Fruit fly (Drosophila melanogaster) whole organism, embryonic: Measurements from ENCODE around the gene ThrRS.
A peak's percentile ranks its signal among the peaks of the same experiment; 100 is the strongest.

ENCODE experiments used
- ATbp ChIP-seq: fragments of 200-800 bp; sonication (Bioruptor generic); optimal IDR thresholded peaks from 2 replicates; lab custom pipeline; 2017; ENCODE audit warnings: missing biosample characterization, mild to moderate bottlenecking, missing genetic modification characterization, missing genetic modification reagents
- B-H1 ChIP-seq: fragments of 200-800 bp; sonication (Bioruptor generic); IDR thresholded peaks from 3 replicates; pipeline ENCODE4 v1.3.6; 2022; ENCODE audit warnings: missing biosample characterization, missing genetic modification characterization
- CG10147 ChIP-seq: fragments of 200-800 bp; sonication (Bioruptor generic); optimal IDR thresholded peaks from 2 replicates; lab custom pipeline; 2019; ENCODE audit warnings: missing biosample characterization, mild to moderate bottlenecking, missing genetic modification characterization, moderate library complexity
- CG10209 ChIP-seq: fragments of 200-800 bp; sonication (Bioruptor generic); optimal IDR thresholded peaks from 3 replicates; lab custom pipeline; 2017; ENCODE audit warnings: missing biosample characterization, mild to moderate bottlenecking, missing genetic modification characterization, missing genetic modification reagents
- CG10979 ChIP-seq: fragments of 200-800 bp; sonication (Bioruptor generic); optimal IDR thresholded peaks from 2 replicates; lab custom pipeline; 2018; ENCODE audit warnings: missing biosample characterization, mild to moderate bottlenecking, missing genetic modification characterization, moderate library complexity
- CG11723 ChIP-seq: fragments of 200-800 bp; sonication (Bioruptor generic); optimal IDR thresholded peaks from 2 replicates; lab custom pipeline; 2017; ENCODE audit warnings: missing biosample characterization, mild to moderate bottlenecking, missing genetic modification characterization
- CG12219 ChIP-seq: fragments of 200-800 bp; sonication (Bioruptor generic); optimal IDR thresholded peaks from 3 replicates; lab custom pipeline; 2018; ENCODE audit warnings: missing biosample characterization, mild to moderate bottlenecking, missing genetic modification characterization
- CG13287 ChIP-seq: fragments of 200-800 bp; sonication (Bioruptor generic); IDR thresholded peaks from 2 replicates; pipeline ENCODE4 v1.3.6; 2022; ENCODE audit warnings: missing biosample characterization, missing genetic modification characterization; ENCODE audit not compliant: partially characterized antibody
- CG14014 ChIP-seq: fragments of 200-800 bp; sonication (Bioruptor generic); IDR thresholded peaks from 2 replicates; pipeline ENCODE4 v1.3.6; 2022; ENCODE audit warnings: missing biosample characterization, missing genetic modification characterization
- CG14441 ChIP-seq: fragments of 200-800 bp; sonication (Bioruptor generic); IDR thresholded peaks from 2 replicates; pipeline ENCODE4 v1.3.6; 2022; ENCODE audit warnings: missing biosample characterization, missing genetic modification characterization
- CG14667 ChIP-seq: fragments of 200-800 bp; sonication (Bioruptor generic); IDR thresholded peaks from 2 replicates; pipeline ENCODE4 v1.3.6; 2022; ENCODE audit warnings: missing biosample characterization, missing genetic modification characterization
- CG14710 ChIP-seq: fragments of 200-800 bp; sonication (Bioruptor generic); optimal IDR thresholded peaks from 3 replicates; lab custom pipeline; 2019; ENCODE audit warnings: missing biosample characterization, mild to moderate bottlenecking, missing genetic modification characterization, moderate library complexity
- CG15514 ChIP-seq: fragments of 200-800 bp; sonication (Bioruptor generic); optimal IDR thresholded peaks from 3 replicates; lab custom pipeline; 2017; ENCODE audit warnings: missing biosample characterization, missing genetic modification characterization, mild to moderate bottlenecking, moderate library complexity, missing genetic modification reagents
- CG17385 ChIP-seq: fragments of 200-800 bp; sonication (Bioruptor generic); optimal IDR thresholded peaks from 3 replicates; lab custom pipeline; 2018; ENCODE audit warnings: missing biosample characterization, mild to moderate bottlenecking, missing genetic modification characterization
- CG17568 ChIP-seq: fragments of 200-800 bp; sonication (Bioruptor generic); optimal IDR thresholded peaks from 2 replicates; lab custom pipeline; 2018; ENCODE audit warnings: missing biosample characterization, mild to moderate bottlenecking, missing genetic modification characterization, moderate library complexity
- CG3065 ChIP-seq: fragments of 200-800 bp; sonication (Bioruptor generic); optimal IDR thresholded peaks from 2 replicates; lab custom pipeline; 2016; ENCODE audit warnings: missing biosample characterization, missing genetic modification characterization
- CG31365 ChIP-seq: fragments of 200-800 bp; sonication (Bioruptor generic); optimal IDR thresholded peaks from 2 replicates; lab custom pipeline; 2018; ENCODE audit warnings: missing biosample characterization, mild to moderate bottlenecking, missing genetic modification characterization
- CG32772 ChIP-seq: fragments of 200-800 bp; sonication (Bioruptor generic); IDR thresholded peaks from 2 replicates; pipeline ENCODE4 v1.3.6; 2022; ENCODE audit warnings: missing biosample characterization, missing genetic modification characterization
- CG3847 ChIP-seq: fragments of 200-800 bp; sonication (Bioruptor generic); IDR thresholded peaks from 2 replicates; pipeline ENCODE4 v1.3.6; 2022; ENCODE audit warnings: missing biosample characterization, missing genetic modification characterization
- CG3995 ChIP-seq: fragments of 200-800 bp; sonication (Bioruptor generic); optimal IDR thresholded peaks from 3 replicates; lab custom pipeline; 2016; ENCODE audit warnings: missing biosample characterization, missing genetic modification characterization
- CG4617 ChIP-seq: fragments of 200-800 bp; sonication (Bioruptor generic); optimal IDR thresholded peaks from 3 replicates; lab custom pipeline; 2016; ENCODE audit warnings: missing biosample characterization, missing genetic modification characterization, borderline replicate concordance
- CG9609 ChIP-seq: fragments of 200-800 bp; sonication (Bioruptor generic); optimal IDR thresholded peaks from 3 replicates; lab custom pipeline; 2016; ENCODE audit warnings: missing biosample characterization, missing genetic modification characterization
- CG9932 ChIP-seq: fragments of 200-800 bp; sonication (Bioruptor generic); IDR thresholded peaks from 2 replicates; pipeline ENCODE4 v1.3.6; 2022; ENCODE audit warnings: missing biosample characterization, missing genetic modification characterization
- CTCF ChIP-seq: fragments of 200-800 bp; sonication (Bioruptor generic); optimal IDR thresholded peaks from 2 replicates; lab custom pipeline; 2017; ENCODE audit warnings: missing biosample characterization, mild to moderate bottlenecking, missing genetic modification characterization, moderate library complexity
- Dbx ChIP-seq: fragments of 200-800 bp; sonication (Bioruptor generic); IDR thresholded peaks from 3 replicates; pipeline ENCODE4 v1.3.6; 2022; ENCODE audit warnings: missing biosample characterization, missing genetic modification characterization
- E2f2 ChIP-seq: fragments of 200-800 bp; sonication (Bioruptor generic); IDR thresholded peaks from 2 replicates; pipeline ENCODE4 v1.3.6; 2022; ENCODE audit warnings: missing biosample characterization, missing genetic modification characterization
- GATAe ChIP-seq: fragments of 200-800 bp; sonication (Bioruptor generic); conservative IDR thresholded peaks from 2 replicates; pipeline ENCODE4 v1.3.6; 2022; ENCODE audit warnings: missing biosample characterization, missing genetic modification characterization
- HLH54F ChIP-seq: fragments of 200-800 bp; sonication (Bioruptor generic); optimal IDR thresholded peaks from 3 replicates; lab custom pipeline; 2016; ENCODE audit warnings: missing biosample characterization, missing genetic modification characterization
- Hsf ChIP-seq: fragments of 200-800 bp; sonication (Bioruptor generic); optimal IDR thresholded peaks from 3 replicates; lab custom pipeline; 2016; ENCODE audit warnings: missing biosample characterization, missing genetic modification characterization
- Opbp ChIP-seq: fragments of 200-800 bp; sonication (Bioruptor generic); IDR thresholded peaks from 3 replicates; pipeline ENCODE4 v1.3.6; 2022; ENCODE audit warnings: missing biosample characterization, missing genetic modification characterization; ENCODE audit not compliant: partially characterized antibody
- Sox102F ChIP-seq: fragments of 200-800 bp; sonication (Bioruptor generic); optimal IDR thresholded peaks from 2 replicates; lab custom pipeline; 2018; ENCODE audit warnings: missing biosample characterization, mild to moderate bottlenecking, missing genetic modification characterization, moderate library complexity
- Spps ChIP-seq: fragments of 200-800 bp; sonication (Bioruptor generic); optimal IDR thresholded peaks from 2 replicates; lab custom pipeline; 2018; ENCODE audit warnings: missing biosample characterization, mild to moderate bottlenecking, missing genetic modification characterization
- TFAM ChIP-seq: fragments of 200-800 bp; sonication (Bioruptor generic); optimal IDR thresholded peaks from 2 replicates; lab custom pipeline; 2017; ENCODE audit warnings: missing biosample characterization, missing genetic modification characterization, inconsistent platforms
- ac ChIP-seq: fragments of 200-800 bp; sonication (Bioruptor generic); optimal IDR thresholded peaks from 3 replicates; lab custom pipeline; 2017; ENCODE audit warnings: missing biosample characterization, mild to moderate bottlenecking, missing genetic modification characterization
- amos ChIP-seq: fragments of 200-800 bp; sonication (Bioruptor generic); IDR thresholded peaks from 2 replicates; pipeline ENCODE4 v1.3.6; 2022; ENCODE audit warnings: missing biosample characterization, missing genetic modification characterization; ENCODE audit not compliant: partially characterized antibody
- bbx ChIP-seq: fragments of 200-800 bp; sonication (Bioruptor generic); IDR thresholded peaks from 2 replicates; pipeline ENCODE4 v1.3.6; 2022; ENCODE audit warnings: missing biosample characterization, missing genetic modification characterization; ENCODE audit not compliant: partially characterized antibody
- bcd ChIP-seq: fragments of 200-800 bp; sonication (Bioruptor generic); optimal IDR thresholded peaks from 2 replicates; lab custom pipeline; 2017; ENCODE audit warnings: missing biosample characterization, mild to moderate bottlenecking, missing genetic modification characterization
- bigmax ChIP-seq: fragments of 200-800 bp; sonication (Bioruptor generic); optimal IDR thresholded peaks from 2 replicates; lab custom pipeline; 2018; ENCODE audit warnings: missing biosample characterization, mild to moderate bottlenecking, missing genetic modification characterization
- dan ChIP-seq: fragments of 200-800 bp; sonication (Bioruptor generic); IDR thresholded peaks from 2 replicates; pipeline ENCODE4 v1.3.6; 2022; ENCODE audit warnings: missing biosample characterization, missing genetic modification characterization
- hth ChIP-seq: fragments of >200 bp; optimal IDR thresholded peaks from 2 replicates; lab custom pipeline; 2017; ENCODE audit warnings: inconsistent platforms
- lbe ChIP-seq: fragments of 200-800 bp; sonication (Bioruptor generic); optimal IDR thresholded peaks from 2 replicates; lab custom pipeline; 2016; ENCODE audit warnings: missing biosample characterization, mild to moderate bottlenecking, missing genetic modification characterization
- pan ChIP-seq, 4 experiments: fragments of >200 bp in 3 of 4; fragments of 200-800 bp in 1 of 4; sonication (Bioruptor generic) in 1 of 4; optimal IDR thresholded peaks in 3 of 4; IDR thresholded peaks in 1 of 4; 2 replicates each; pipeline versions ENCODE4 v1.3.6 to Lab custom; 2017 to 2022; ENCODE audit warnings: missing biosample characterization in 2 of 4, missing genetic modification characterization in 2 of 4, mixed read lengths in 1 of 4
- pho ChIP-seq: fragments of 200-800 bp; sonication (Bioruptor generic); optimal IDR thresholded peaks from 2 replicates; lab custom pipeline; 2016; ENCODE audit warnings: missing biosample characterization, missing genetic modification characterization
- schlank ChIP-seq: fragments of 200-800 bp; sonication (Bioruptor generic); optimal IDR thresholded peaks from 2 replicates; lab custom pipeline; 2018; ENCODE audit warnings: missing biosample characterization, mild to moderate bottlenecking, missing genetic modification characterization
- scrt ChIP-seq: fragments of 200-800 bp; sonication (Bioruptor generic); optimal IDR thresholded peaks from 2 replicates; lab custom pipeline; 2018; ENCODE audit warnings: missing biosample characterization, mild to moderate bottlenecking, missing genetic modification characterization, moderate library complexity
- sr ChIP-seq: fragments of 200-800 bp; sonication (Bioruptor generic); IDR thresholded peaks from 3 replicates; pipeline ENCODE4 v1.3.6; 2022; ENCODE audit warnings: missing biosample characterization, missing genetic modification characterization
- stwl ChIP-seq: fragments of 200-800 bp; sonication (Bioruptor generic); optimal IDR thresholded peaks from 3 replicates; lab custom pipeline; 2018; ENCODE audit warnings: missing biosample characterization, mild to moderate bottlenecking, missing genetic modification characterization, moderate library complexity
- tin ChIP-seq: fragments of 200-800 bp; sonication (Bioruptor generic); optimal IDR thresholded peaks from 3 replicates; lab custom pipeline; 2016; ENCODE audit warnings: missing biosample characterization, missing genetic modification characterization
- trh ChIP-seq: fragments of 200-800 bp; sonication (Bioruptor generic); optimal IDR thresholded peaks from 2 replicates; lab custom pipeline; 2016; ENCODE audit warnings: missing biosample characterization, missing genetic modification characterization
- yki ChIP-seq: fragments of >200 bp; optimal IDR thresholded peaks from 3 replicates; lab custom pipeline; 2018
- zf30C ChIP-seq: fragments of 200-800 bp; sonication (Bioruptor generic); optimal IDR thresholded peaks from 3 replicates; lab custom pipeline; 2018; ENCODE audit warnings: missing biosample characterization, mild to moderate bottlenecking, missing genetic modification characterization
- zfh1 ChIP-seq: fragments of 200-800 bp; sonication (Bioruptor generic); IDR thresholded peaks from 3 replicates; pipeline ENCODE4 v1.3.6; 2022; ENCODE audit warnings: missing biosample characterization, missing genetic modification characterization

ThrRS gene

dm6 chr2L:12093652-12094051 is 9.9 kb upstream of the ThrRS start (continued):
- TF ChIP-seq bigmax = no peak
- no peak for TF ChIP-seq ATbp (GFP tag; lab: Kevin White, UChicago)
- no peak for TF ChIP-seq GATAe (GFP tag; lab: Robert Waterston, UW)
- peak; percentile 100 for TF ChIP-seq CG14710 (tag; lab: Kevin White, UChicago)
- no peak for TF ChIP-seq Dbx (GFP tag; lab: Robert Waterston, UW)
- TF ChIP-seq zfh1 (GFP tag; lab: Robert Waterston, UW) = no peak
- no peak for TF ChIP-seq hth
- TF ChIP-seq TFAM (GFP tag; lab: Kevin White, UChicago) = no peak
- peak; percentile 21 for TF ChIP-seq CTCF (GFP tag; lab: Kevin White, UChicago)
- TF ChIP-seq scrt (GFP tag; lab: Kevin White, UChicago) = no peak
- no peak for TF ChIP-seq CG14667 (GFP tag; lab: Robert Waterston, UW)
- TF ChIP-seq CG17385 (GFP tag; lab: Kevin White, UChicago) = no peak
- peak; percentile 46; the same call in 1 of the 2 replicates for TF ChIP-seq CG13287 (GFP tag; lab: Robert Waterston, UW)
- no peak for TF ChIP-seq B-H1 (GFP tag; lab: Robert Waterston, UW)
- peak; percentile 58 for TF ChIP-seq CG3847 (GFP tag; lab: Robert Waterston, UW)
- TF ChIP-seq CG11723 (GFP tag; lab: Kevin White, UChicago) = no peak
- no peak for TF ChIP-seq pan (optimal IDR thresholded peaks at IDR 0.05; lab: Kevin White, UChicago)
- TF ChIP-seq pan (GFP tag; optimal IDR thresholded peaks at IDR 0.05 in 1 of 2, IDR thresholded peaks at IDR 0.05 in 1 of 2) = no peak
- TF ChIP-seq CG3995 (GFP tag; lab: Kevin White, UChicago) = no peak
- TF ChIP-seq ac = no peak
- no peak for TF ChIP-seq CG9609 (GFP tag; lab: Kevin White, UChicago)
- TF ChIP-seq CG12219 (GFP tag; lab: Kevin White, UChicago) = no peak
- peak; percentile 85 for TF ChIP-seq CG15514
- no peak for TF ChIP-seq Sox102F (GFP tag; lab: Kevin White, UChicago)
- peak; percentile 77 for TF ChIP-seq E2f2 (GFP tag; lab: Robert Waterston, UW)
- no peak for TF ChIP-seq schlank
- TF ChIP-seq CG10979 (tag; lab: Kevin White, UChicago) = no peak
- TF ChIP-seq Spps (tag; lab: Kevin White, UChicago) = no peak
- TF ChIP-seq zf30C (GFP tag; lab: Kevin White, UChicago) = no peak
- no peak for TF ChIP-seq CG32772 (GFP tag; lab: Robert Waterston, UW)
- no peak for TF ChIP-seq CG31365 (tag; lab: Kevin White, UChicago)
- peak; percentile 85 for TF ChIP-seq stwl (tag; lab: Kevin White, UChicago)
- no peak for TF ChIP-seq CG17568 (GFP tag; lab: Kevin White, UChicago)
- TF ChIP-seq CG3065 (GFP tag; lab: Kevin White, UChicago) = no peak
- TF ChIP-seq CG10209 = no peak
- no peak for TF ChIP-seq dan (GFP tag; lab: Robert Waterston, UW)
- TF ChIP-seq CG9932 (GFP tag; lab: Robert Waterston, UW) = no peak
- peak; percentile 11; the same call in 1 of the 2 replicates for TF ChIP-seq amos (GFP tag; lab: Robert Waterston, UW)
- no peak for TF ChIP-seq CG14441 (GFP tag; lab: Robert Waterston, UW)
- no peak for TF ChIP-seq Hsf (GFP tag; lab: Kevin White, UChicago)
- peak; percentile 44 for TF ChIP-seq bbx
- TF ChIP-seq Opbp (GFP tag; lab: Robert Waterston, UW) = no peak
- no peak for TF ChIP-seq CG14014 (GFP tag; lab: Robert Waterston, UW)
- no peak for TF ChIP-seq yki (lab: Kevin White, UChicago)
- TF ChIP-seq tin (GFP tag; lab: Kevin White, UChicago) = no peak
- TF ChIP-seq CG10147 (GFP tag; lab: Kevin White, UChicago) = no peak
- peak; percentile 87 for TF ChIP-seq CG4617 (GFP tag; lab: Kevin White, UChicago)
- TF ChIP-seq lbe = no peak
- no peak for TF ChIP-seq bcd (GFP tag; lab: Kevin White, UChicago)
- peak; percentile 1 for TF ChIP-seq pho
- TF ChIP-seq sr (GFP tag; lab: Robert Waterston, UW) = peak; percentile 4; the same call in 1 of the 3 replicates
- no peak for TF ChIP-seq trh (GFP tag; lab: Kevin White, UChicago)
- TF ChIP-seq HLH54F (GFP tag; lab: Kevin White, UChicago) = no peak
